Fruit fly (Drosophila melanogaster) whole organism, pupa: ENCODE results near the gene Pkc98E.
A peak's percentile ranks its signal among the peaks of the same experiment; 100 is the strongest.

ENCODE experiments used
- CG10348 ChIP-seq: fragments of 200-800 bp; sonication (Bioruptor generic); IDR thresholded peaks from 2 replicates; pipeline ENCODE4 v1.3.6; 2022; ENCODE audit warnings: missing biosample characterization, missing genetic modification characterization
- CG12605 ChIP-seq: fragments of 200-800 bp; sonication (Bioruptor generic); IDR thresholded peaks from 2 replicates; pipeline ENCODE4 v1.3.6; 2022; ENCODE audit warnings: missing biosample characterization, missing genetic modification characterization
- CG13204 ChIP-seq: fragments of 200-800 bp; sonication (Bioruptor generic); optimal IDR thresholded peaks from 2 replicates; lab custom pipeline; 2018; ENCODE audit warnings: missing biosample characterization, mild to moderate bottlenecking, missing genetic modification characterization, moderate library complexity
- CG14655 ChIP-seq: fragments of 200-800 bp; sonication (Bioruptor generic); optimal IDR thresholded peaks from 3 replicates; lab custom pipeline; 2017; ENCODE audit warnings: mild to moderate bottlenecking, missing biosample characterization, missing genetic modification reagents, missing genetic modification characterization
- CG15710 ChIP-seq: fragments of 200-800 bp; sonication (Bioruptor generic); optimal IDR thresholded peaks from 2 replicates; lab custom pipeline; 2018; ENCODE audit warnings: missing biosample characterization, mild to moderate bottlenecking, missing genetic modification characterization, moderate library complexity
- CG17806 ChIP-seq: fragments of 200-800 bp; sonication (Bioruptor generic); optimal IDR thresholded peaks from 2 replicates; lab custom pipeline; 2018; ENCODE audit warnings: missing biosample characterization, mild to moderate bottlenecking, missing genetic modification characterization, moderate library complexity
- CG32121 ChIP-seq: fragments of 200-800 bp; sonication (Bioruptor generic); IDR thresholded peaks from 2 replicates; pipeline ENCODE4 v1.3.6; 2022; ENCODE audit warnings: missing biosample characterization, missing genetic modification characterization
- CG34367 ChIP-seq: fragments of 200-800 bp; sonication (Bioruptor generic); optimal IDR thresholded peaks from 2 replicates; lab custom pipeline; 2018; ENCODE audit warnings: missing biosample characterization, mild to moderate bottlenecking, missing genetic modification characterization
- CG4496 ChIP-seq: fragments of 200-800 bp; sonication (Bioruptor generic); IDR thresholded peaks from 3 replicates; pipeline ENCODE4 v1.3.6; 2022; ENCODE audit warnings: missing biosample characterization, missing genetic modification characterization
- CG8159 ChIP-seq: fragments of 200-800 bp; sonication (Bioruptor generic); optimal IDR thresholded peaks from 3 replicates; lab custom pipeline; 2018; ENCODE audit warnings: missing biosample characterization, mild to moderate bottlenecking, missing genetic modification characterization, moderate library complexity
- CG8301 ChIP-seq: fragments of 200-800 bp; sonication (Bioruptor generic); optimal IDR thresholded peaks from 2 replicates; lab custom pipeline; 2018; ENCODE audit warnings: missing biosample characterization, mild to moderate bottlenecking, missing genetic modification characterization
- CG9948 ChIP-seq: fragments of 200-800 bp; sonication (Bioruptor generic); optimal IDR thresholded peaks from 2 replicates; lab custom pipeline; 2018; ENCODE audit warnings: missing biosample characterization, mild to moderate bottlenecking, missing genetic modification characterization, moderate library complexity
- D1 ChIP-seq: fragments of 200-800 bp; sonication (Bioruptor generic); optimal IDR thresholded peaks from 2 replicates; lab custom pipeline; 2018; ENCODE audit warnings: missing biosample characterization, mild to moderate bottlenecking, missing genetic modification characterization, moderate library complexity
- EcR ChIP-seq: fragments of 200-800 bp; sonication (Bioruptor generic); optimal IDR thresholded peaks from 3 replicates; lab custom pipeline; 2019; ENCODE audit warnings: missing biosample characterization, missing genetic modification characterization, mild to moderate bottlenecking, moderate library complexity, missing genetic modification reagents
- Ets98B ChIP-seq: fragments of 200-800 bp; sonication (Bioruptor generic); IDR thresholded peaks from 2 replicates; pipeline ENCODE4 v1.3.6; 2022; ENCODE audit warnings: missing biosample characterization, missing genetic modification characterization
- Pif1A ChIP-seq: fragments of 200-800 bp; sonication (Bioruptor generic); optimal IDR thresholded peaks from 3 replicates; lab custom pipeline; 2016; ENCODE audit warnings: missing biosample characterization, missing genetic modification characterization
- Pif1B ChIP-seq: fragments of 200-800 bp; sonication (Bioruptor generic); optimal IDR thresholded peaks from 3 replicates; lab custom pipeline; 2016; ENCODE audit warnings: missing biosample characterization, missing genetic modification characterization
- Snoo ChIP-seq: fragments of 200-800 bp; sonication (Bioruptor generic); optimal IDR thresholded peaks from 3 replicates; lab custom pipeline; 2017; ENCODE audit warnings: missing biosample characterization, mild to moderate bottlenecking, missing genetic modification characterization, inconsistent platforms
- fd96Ca ChIP-seq: fragments of 200-800 bp; sonication (Bioruptor generic); IDR thresholded peaks from 3 replicates; pipeline ENCODE4 v1.3.6; 2022; ENCODE audit warnings: missing biosample characterization, missing genetic modification characterization
- gl ChIP-seq: fragments of 200-800 bp; sonication (Bioruptor generic); optimal IDR thresholded peaks from 2 replicates; lab custom pipeline; 2018; ENCODE audit warnings: missing biosample characterization, mild to moderate bottlenecking, missing genetic modification characterization
- rn ChIP-seq: fragments of 200-800 bp; sonication (Bioruptor generic); IDR thresholded peaks from 2 replicates; pipeline ENCODE4 v1.3.6; 2022; ENCODE audit warnings: missing biosample characterization, missing genetic modification characterization

Pkc98E gene

DNA sequence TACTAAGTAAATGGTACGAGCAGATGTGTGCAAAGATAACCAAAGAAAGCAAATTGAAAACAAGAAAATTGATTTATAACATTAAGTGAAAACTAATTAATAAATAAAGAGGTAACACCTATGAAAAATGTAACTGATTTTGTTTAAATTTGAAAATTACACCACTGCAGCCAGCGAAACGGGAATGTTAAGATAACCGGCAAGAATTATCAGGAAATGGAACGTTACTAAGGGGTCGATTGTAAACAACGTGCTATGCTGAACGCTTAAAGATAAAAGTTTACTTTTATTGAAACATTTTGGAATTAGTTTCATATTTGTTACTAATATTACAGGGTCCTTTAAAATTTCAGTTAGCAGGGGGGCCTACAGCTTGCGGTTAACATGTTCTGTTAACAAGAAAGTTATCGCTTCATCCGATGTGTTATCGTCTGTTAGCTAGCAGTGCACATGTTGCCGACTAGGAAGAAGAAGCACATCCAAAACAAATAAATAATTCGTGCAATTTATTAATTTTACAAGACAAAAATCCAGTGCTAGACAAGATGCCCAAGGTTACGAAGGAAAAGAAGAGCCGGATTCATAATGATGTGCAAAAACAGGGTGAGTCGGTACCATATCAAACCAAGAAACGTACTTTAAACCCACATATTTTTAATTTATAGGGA lies 10.2 kb downstream of the Pkc98E start, which contains the start of gene CG11837:
Gene CG11837 (plus strand): TSS at position 439 of the 668 bp plus-strand sequence.
- no peak for TF ChIP-seq CG9948 (tag; lab: Kevin White, UChicago)
- no peak for TF ChIP-seq CG10348 (GFP tag; lab: Robert Waterston, UW)
- no peak for TF ChIP-seq CG14655
- TF ChIP-seq CG4496 (GFP tag; lab: Robert Waterston, UW), result no peak
- no peak for TF ChIP-seq CG8301 (tag; lab: Kevin White, UChicago)

DNA sequence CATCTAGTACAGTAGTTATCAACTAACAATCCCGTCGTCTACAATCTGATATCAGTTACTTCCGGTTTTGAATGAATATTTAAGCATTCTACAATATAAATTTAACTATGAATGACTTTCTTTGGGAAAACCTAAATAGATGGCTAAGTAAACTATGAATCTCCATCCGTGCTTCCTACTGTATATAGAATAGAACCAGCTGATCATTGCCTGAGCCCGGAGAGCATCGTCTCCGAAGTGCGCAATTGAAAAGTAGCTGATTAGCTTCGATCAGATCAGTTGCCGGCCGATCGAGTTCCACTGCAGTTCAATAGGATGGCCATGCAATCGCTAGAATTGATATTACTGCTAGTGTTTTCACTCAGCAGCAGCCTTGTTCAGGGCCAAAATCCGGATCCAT lies 11.8 kb downstream of the Pkc98E start, which contains the start of gene CG11841:
Gene CG11841 (plus strand): TSS at position 301 of the 400 bp plus-strand sequence.
- no peak for TF ChIP-seq Snoo (tag; lab: Kevin White, UChicago)
- TF ChIP-seq rn (GFP tag; lab: Robert Waterston, UW), result no peak
- no peak for TF ChIP-seq CG4496 (GFP tag; lab: Robert Waterston, UW)
- TF ChIP-seq CG17806 (tag; lab: Kevin White, UChicago), result no peak
- TF ChIP-seq CG10348 (GFP tag; lab: Robert Waterston, UW), result no peak
- no peak for TF ChIP-seq CG14655
- TF ChIP-seq CG9948 (tag; lab: Kevin White, UChicago), result no peak
- no peak for TF ChIP-seq fd96Ca
- TF ChIP-seq Pif1B (GFP tag; lab: Kevin White, UChicago), result no peak
- no peak for TF ChIP-seq CG8301 (tag; lab: Kevin White, UChicago)
- no peak for TF ChIP-seq EcR
- no peak for TF ChIP-seq Pif1A (GFP tag; lab: Kevin White, UChicago)
- TF ChIP-seq gl, result no peak
- no peak for TF ChIP-seq D1 (tag; lab: Kevin White, UChicago)
- TF ChIP-seq Ets98B (GFP tag; lab: Robert Waterston, UW), result no peak
- TF ChIP-seq CG32121 (GFP tag; lab: Robert Waterston, UW), result no peak
- no peak for TF ChIP-seq CG13204 (GFP tag; lab: Kevin White, UChicago)
- no peak for TF ChIP-seq CG12605
- TF ChIP-seq CG15710, result no peak
- TF ChIP-seq CG8159 (tag; lab: Kevin White, UChicago), result no peak

DNA sequence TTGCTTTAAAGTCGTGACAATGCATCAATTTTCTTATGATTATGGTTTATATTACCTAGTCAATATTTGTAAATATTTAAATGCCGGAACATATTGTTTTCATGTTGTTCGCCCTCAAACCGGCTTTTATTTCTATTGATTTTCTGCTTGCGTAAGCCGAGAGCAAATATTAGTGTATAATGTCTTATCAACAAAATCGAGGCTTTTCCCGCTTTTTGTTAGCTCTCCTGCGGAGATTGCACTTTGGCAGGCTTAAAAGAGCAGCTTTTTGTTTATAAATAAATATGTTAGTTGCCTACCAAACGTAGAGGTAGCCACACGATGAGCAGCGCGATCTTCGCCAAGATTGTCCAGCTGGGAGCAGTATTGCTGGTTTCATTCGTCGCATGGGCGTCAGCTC lies 13.4 kb downstream of the Pkc98E start, which contains the start of gene CG11842:
Gene CG11842 (plus strand): TSS at position 301 of the 400 bp plus-strand sequence.
- TF ChIP-seq CG34367 (tag; lab: Kevin White, UChicago), result no peak
- TF ChIP-seq Pif1A (GFP tag; lab: Kevin White, UChicago), result no peak
- no peak for TF ChIP-seq rn (GFP tag; lab: Robert Waterston, UW)
- no peak for TF ChIP-seq CG12605
- no peak for TF ChIP-seq CG10348 (GFP tag; lab: Robert Waterston, UW)
- no peak for TF ChIP-seq gl
- no peak for TF ChIP-seq Ets98B (GFP tag; lab: Robert Waterston, UW)
- TF ChIP-seq CG32121 (GFP tag; lab: Robert Waterston, UW), result no peak
- no peak for TF ChIP-seq Pif1B (GFP tag; lab: Kevin White, UChicago)
- TF ChIP-seq CG8301 (tag; lab: Kevin White, UChicago), result no peak
- no peak for TF ChIP-seq CG17806 (tag; lab: Kevin White, UChicago)
- TF ChIP-seq D1 (tag; lab: Kevin White, UChicago), result no peak
- TF ChIP-seq CG15710, result no peak
- TF ChIP-seq CG9948 (tag; lab: Kevin White, UChicago), result no peak
- TF ChIP-seq EcR, result no peak
- no peak for TF ChIP-seq CG13204 (GFP tag; lab: Kevin White, UChicago)
- TF ChIP-seq CG4496 (GFP tag; lab: Robert Waterston, UW), result no peak
- no peak for TF ChIP-seq CG14655

DNA sequence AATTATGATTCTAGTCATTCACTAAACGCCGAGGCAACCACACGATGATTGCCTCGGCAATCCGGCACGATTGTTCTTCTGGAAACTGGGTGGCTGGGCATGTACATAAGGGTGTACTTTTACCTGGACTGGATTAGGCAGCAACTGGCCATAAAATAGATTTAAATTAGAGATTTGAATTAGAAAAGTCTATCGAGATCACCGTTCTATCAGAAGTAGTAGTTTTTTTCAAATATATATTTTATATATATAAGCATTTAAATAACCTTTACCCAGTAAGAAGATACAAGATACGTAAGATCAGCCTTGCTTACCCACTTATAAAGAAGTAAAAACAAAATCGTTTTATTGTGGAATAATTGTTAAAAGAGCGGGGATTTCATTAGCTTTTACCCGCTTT lies 15.1 kb downstream of the Pkc98E start, which contains the start of gene CG11843:
Gene CG11843 (plus strand): TSS at position 301 of the 400 bp plus-strand sequence.
- no peak for TF ChIP-seq CG34367 (tag; lab: Kevin White, UChicago)
- no peak for TF ChIP-seq gl
- no peak for TF ChIP-seq CG14655
- TF ChIP-seq CG32121 (GFP tag; lab: Robert Waterston, UW), result no peak
- no peak for TF ChIP-seq CG4496 (GFP tag; lab: Robert Waterston, UW)
- no peak for TF ChIP-seq Snoo (tag; lab: Kevin White, UChicago)
- TF ChIP-seq CG15710, result no peak
- no peak for TF ChIP-seq CG13204 (GFP tag; lab: Kevin White, UChicago)
- no peak for TF ChIP-seq CG9948 (tag; lab: Kevin White, UChicago)
- TF ChIP-seq EcR, result no peak
- TF ChIP-seq CG8301 (tag; lab: Kevin White, UChicago), result no peak
- no peak for TF ChIP-seq CG8159 (tag; lab: Kevin White, UChicago)
- TF ChIP-seq, all 21 proteins: peak for 0

DNA sequence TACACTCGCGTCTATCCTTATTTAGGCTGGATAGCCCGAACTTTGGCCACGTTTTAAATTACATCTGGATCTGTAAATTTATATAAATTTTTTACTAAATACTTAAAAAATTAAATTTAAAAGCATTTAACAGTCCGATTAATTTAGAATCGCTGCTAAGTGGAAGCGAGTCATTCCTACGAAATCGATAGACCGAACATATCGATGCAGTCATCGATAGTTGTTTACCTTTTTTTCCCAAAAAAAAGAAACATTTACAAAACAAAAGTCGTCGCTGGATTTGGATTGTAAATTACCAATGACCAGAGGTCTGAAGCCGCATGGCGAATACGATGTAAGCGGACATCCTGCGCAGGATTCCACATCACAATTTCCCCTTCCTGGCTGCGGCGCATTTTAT lies 16.8 kb downstream of the Pkc98E start, which contains the start of gene Sirt7:
Gene Sirt7 (plus strand): TSS at position 218 of the 400 bp plus-strand sequence.
- TF ChIP-seq CG32121 (GFP tag; lab: Robert Waterston, UW), result peak; percentile 85
- peak; percentile 56; the same call in 1 of the 2 replicates for TF ChIP-seq rn (GFP tag; lab: Robert Waterston, UW)
- TF ChIP-seq Ets98B (GFP tag; lab: Robert Waterston, UW), result peak; percentile 82
- TF ChIP-seq CG13204 (GFP tag; lab: Kevin White, UChicago), result no peak
- peak; percentile 77 for TF ChIP-seq CG8159 (tag; lab: Kevin White, UChicago)
- TF ChIP-seq CG15710, result peak; percentile 73
- no peak for TF ChIP-seq CG8301 (tag; lab: Kevin White, UChicago)
- TF ChIP-seq CG9948 (tag; lab: Kevin White, UChicago), result peak; percentile 64
- TF ChIP-seq Pif1B (GFP tag; lab: Kevin White, UChicago), result no peak
- no peak for TF ChIP-seq D1 (tag; lab: Kevin White, UChicago)
- no peak for TF ChIP-seq Pif1A (GFP tag; lab: Kevin White, UChicago)
- TF ChIP-seq gl, result peak; percentile 78
- no peak for TF ChIP-seq CG10348 (GFP tag; lab: Robert Waterston, UW)
- TF ChIP-seq CG4496 (GFP tag; lab: Robert Waterston, UW), result peak; percentile 89
- peak; percentile 83 for TF ChIP-seq CG34367 (tag; lab: Kevin White, UChicago)
- TF ChIP-seq CG17806 (tag; lab: Kevin White, UChicago), result peak; percentile 66
- TF ChIP-seq CG12605, result peak; percentile 87
- TF ChIP-seq Snoo (tag; lab: Kevin White, UChicago), result peak; percentile 67
- peak; percentile 89 for TF ChIP-seq fd96Ca
- TF ChIP-seq EcR, result no peak
- peak; percentile 82 for TF ChIP-seq CG14655
- TF ChIP-seq, all 21 proteins: peak for 14
